ENCODE assay signal across 1 fruit fly cellular context in the genomic region with DNA sequence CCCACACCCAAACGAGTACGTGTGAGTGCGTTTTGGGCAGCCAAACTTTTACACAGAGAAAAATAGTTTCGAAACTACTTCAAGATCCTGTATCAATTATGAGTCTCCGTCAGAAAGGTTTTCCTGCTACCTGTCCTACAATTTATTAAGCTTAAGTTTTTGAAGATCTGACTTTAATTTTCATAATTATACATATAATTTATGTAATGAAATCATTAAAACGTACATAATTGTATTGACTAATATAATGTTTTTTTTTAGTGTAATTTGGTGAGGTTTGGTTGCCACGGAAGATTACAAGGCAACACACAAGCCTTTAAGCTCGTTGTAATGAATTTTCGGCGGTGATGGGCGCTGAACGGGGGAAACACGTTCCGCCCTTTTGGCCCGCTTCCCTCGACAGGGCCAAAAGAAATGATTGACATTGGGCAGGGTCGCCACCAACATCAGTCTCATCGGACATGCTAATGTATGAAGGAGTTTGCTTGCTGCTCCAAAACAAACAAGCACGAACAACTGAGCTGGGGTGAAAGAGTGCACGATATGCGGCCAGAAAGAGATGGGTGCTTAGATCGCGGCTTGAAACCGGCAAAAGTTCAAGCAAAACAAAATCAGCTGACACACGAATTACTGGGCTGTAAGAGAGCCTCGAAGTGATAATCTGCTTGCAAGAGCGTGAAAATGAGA.
TF ChIP-seq lines count a peak whose summit lies in the region.

No protein-coding gene starts in this region.

TF ChIP-seq in whole organism, embryonic, 481 proteins besides CTCF, POLR2A, EP300 and RAD21 (continued from another document and continues in another):
- TF ChIP-seq fru (optimal IDR thresholded peaks at IDR 0.05; lab: Kevin White, UChicago): no peak
- TF ChIP-seq cg (GFP tag; optimal IDR thresholded peaks at IDR 0.05; lab: Kevin White, UChicago): no peak
- no peak for TF ChIP-seq CG14965 (GFP tag; optimal IDR thresholded peaks at IDR 0.05; lab: Kevin White, UChicago; ENCODE audit: borderline replicate concordance)
- TF ChIP-seq Mes4 (GFP tag; optimal IDR thresholded peaks at IDR 0.05; lab: Kevin White, UChicago): no peak
- TF ChIP-seq Xrp1 (GFP tag; IDR thresholded peaks at IDR 0.05; lab: Robert Waterston, UW): peak; percentile 83
- TF ChIP-seq CG10462 (GFP tag; optimal IDR thresholded peaks at IDR 0.05; lab: Kevin White, UChicago): peak; percentile 54
- no peak for TF ChIP-seq bab2 (GFP tag; optimal IDR thresholded peaks at IDR 0.05; lab: Kevin White, UChicago)
- no peak for TF ChIP-seq Dll (GFP tag; IDR thresholded peaks at IDR 0.05; lab: Robert Waterston, UW; ENCODE audit: partially characterized antibody)
- TF ChIP-seq H2.0 (GFP tag; IDR thresholded peaks at IDR 0.05; lab: Robert Waterston, UW): peak; percentile 55
- TF ChIP-seq nmo (GFP tag; optimal IDR thresholded peaks at IDR 0.05; lab: Kevin White, UChicago): peak; percentile 87
- TF ChIP-seq pros (GFP tag; optimal IDR thresholded peaks at IDR 0.05; lab: Kevin White, UChicago): no peak
- peak; percentile 51; the same call in 1 of the 2 replicates for TF ChIP-seq CG32767 (GFP tag; IDR thresholded peaks at IDR 0.05; lab: Robert Waterston, UW)
- TF ChIP-seq CG3407 (GFP tag; optimal IDR thresholded peaks at IDR 0.05; lab: Kevin White, UChicago): peak; percentile 74
- TF ChIP-seq knrl (GFP tag; IDR thresholded peaks at IDR 0.05; lab: Robert Waterston, UW; ENCODE audit: partially characterized antibody): no peak
- peak; percentile 51; the same call in 1 of the 2 replicates for TF ChIP-seq ssp (GFP tag; IDR thresholded peaks at IDR 0.05; lab: Robert Waterston, UW)
- TF ChIP-seq Side (GFP tag; optimal IDR thresholded peaks at IDR 0.05; lab: Kevin White, UChicago): no peak
- TF ChIP-seq onecut (GFP tag; IDR thresholded peaks at IDR 0.05; lab: Robert Waterston, UW): peak; percentile 61
- no peak for TF ChIP-seq gsb (GFP tag; IDR thresholded peaks at IDR 0.05; lab: Robert Waterston, UW)
- TF ChIP-seq CG1603 (tag; optimal IDR thresholded peaks at IDR 0.05; lab: Kevin White, UChicago): peak; percentile 46
- TF ChIP-seq CG12155 (GFP tag; optimal IDR thresholded peaks at IDR 0.05; lab: Kevin White, UChicago): peak; percentile 46
- peak; percentile 57 for TF ChIP-seq Max (GFP tag; optimal IDR thresholded peaks at IDR 0.05; lab: Kevin White, UChicago)
- TF ChIP-seq Bgb (GFP tag; IDR thresholded peaks at IDR 0.05; lab: Robert Waterston, UW; ENCODE audit: partially characterized antibody): no peak
- no peak for TF ChIP-seq Fer2 (tag; optimal IDR thresholded peaks at IDR 0.05; lab: Kevin White, UChicago)
- TF ChIP-seq lilli (GFP tag; optimal IDR thresholded peaks at IDR 0.05; lab: Kevin White, UChicago): peak; percentile 29
- TF ChIP-seq tup (GFP tag; optimal IDR thresholded peaks at IDR 0.05; lab: Kevin White, UChicago): no peak
- TF ChIP-seq sqz (GFP tag; optimal IDR thresholded peaks at IDR 0.05; lab: Kevin White, UChicago): no peak
- TF ChIP-seq CG18599 (GFP tag; optimal IDR thresholded peaks at IDR 0.05; lab: Kevin White, UChicago): peak; percentile 57
- no peak for TF ChIP-seq CG10565 (GFP tag; optimal IDR thresholded peaks at IDR 0.05; lab: Kevin White, UChicago)
- peak; percentile 72 for TF ChIP-seq CG1602 (GFP tag; optimal IDR thresholded peaks at IDR 0.05; lab: Kevin White, UChicago)
- no peak for TF ChIP-seq slp2 (GFP tag; optimal IDR thresholded peaks at IDR 0.05; lab: Kevin White, UChicago)
- no peak for TF ChIP-seq CG34376 (GFP tag; optimal IDR thresholded peaks at IDR 0.05; lab: Kevin White, UChicago)
- 0 out of 3 replicates have a peak, but pooled peaks have one; percentile 62 for TF ChIP-seq CG11456 (GFP tag; IDR thresholded peaks at IDR 0.05; lab: Robert Waterston, UW)
- peak; percentile 52 for TF ChIP-seq CG17385 (GFP tag; optimal IDR thresholded peaks at IDR 0.05; lab: Kevin White, UChicago)
- no peak for TF ChIP-seq Hmx (GFP tag; optimal IDR thresholded peaks at IDR 0.05; lab: Kevin White, UChicago)
- TF ChIP-seq CG6175 (GFP tag; IDR thresholded peaks at IDR 0.05; lab: Robert Waterston, UW): no peak
- TF ChIP-seq psq (GFP tag; optimal IDR thresholded peaks at IDR 0.05; lab: Kevin White, UChicago): peak; percentile 19
- peak; percentile 60 for TF ChIP-seq CG17328 (GFP tag; IDR thresholded peaks at IDR 0.05; lab: Robert Waterston, UW)
- peak; percentile 18; the same call in 1 of the 2 replicates for TF ChIP-seq CG3847 (GFP tag; IDR thresholded peaks at IDR 0.05; lab: Robert Waterston, UW)
- peak; percentile 71 for TF ChIP-seq CG7839 (tag; optimal IDR thresholded peaks at IDR 0.05; lab: Kevin White, UChicago)
- TF ChIP-seq CG7745 (tag; optimal IDR thresholded peaks at IDR 0.05; lab: Kevin White, UChicago): no peak
- TF ChIP-seq grn (GFP tag; optimal IDR thresholded peaks at IDR 0.05; lab: Kevin White, UChicago): no peak
- peak; percentile 76 for TF ChIP-seq CG4424 (GFP tag; optimal IDR thresholded peaks at IDR 0.05; lab: Kevin White, UChicago)
- no peak for TF ChIP-seq p53 (GFP tag; optimal IDR thresholded peaks at IDR 0.05; lab: Kevin White, UChicago)
- TF ChIP-seq ac (GFP tag; optimal IDR thresholded peaks at IDR 0.05; lab: Kevin White, UChicago): no peak
- peak; percentile 74 for TF ChIP-seq Spps (tag; optimal IDR thresholded peaks at IDR 0.05; lab: Kevin White, UChicago)
- no peak for TF ChIP-seq disco-r (GFP tag; optimal IDR thresholded peaks at IDR 0.05; lab: Kevin White, UChicago)
- no peak for TF ChIP-seq Dip2 (GFP tag; IDR thresholded peaks at IDR 0.05; lab: Robert Waterston, UW)
- peak in 1 of 2 experiments; percentile 62 for TF ChIP-seq dpn (GFP tag; optimal IDR thresholded peaks at IDR 0.05; lab: Kevin White, UChicago)
- peak; percentile 77 for TF ChIP-seq gsb-n (tag; optimal IDR thresholded peaks at IDR 0.05; lab: Kevin White, UChicago)
- TF ChIP-seq btn (GFP tag; optimal IDR thresholded peaks at IDR 0.05; lab: Kevin White, UChicago): no peak
- peak; percentile 66 for TF ChIP-seq CG12219 (GFP tag; optimal IDR thresholded peaks at IDR 0.05; lab: Kevin White, UChicago)
- TF ChIP-seq row (GFP tag; IDR thresholded peaks at IDR 0.05; lab: Robert Waterston, UW): peak; percentile 67
- TF ChIP-seq CG7987 (GFP tag; optimal IDR thresholded peaks at IDR 0.05; lab: Kevin White, UChicago): no peak
- 0 out of 2 replicates have a peak, but pooled peaks have one; percentile 4 for TF ChIP-seq ap (GFP tag; IDR thresholded peaks at IDR 0.05; lab: Robert Waterston, UW)
- no peak for TF ChIP-seq CG8089 (GFP tag; optimal IDR thresholded peaks at IDR 0.05; lab: Kevin White, UChicago)
- TF ChIP-seq tap (tag; optimal IDR thresholded peaks at IDR 0.05; lab: Kevin White, UChicago): peak; percentile 39
- TF ChIP-seq CG4820 (GFP tag; optimal IDR thresholded peaks at IDR 0.05; lab: Kevin White, UChicago): peak; percentile 58
- TF ChIP-seq CG1792 (GFP tag; optimal IDR thresholded peaks at IDR 0.05; lab: Kevin White, UChicago): no peak
- no peak for TF ChIP-seq dimm (GFP tag; IDR thresholded peaks at IDR 0.05; lab: Robert Waterston, UW)
- TF ChIP-seq CG9727 (GFP tag; optimal IDR thresholded peaks at IDR 0.05; lab: Kevin White, UChicago): peak; percentile 43
- no peak for TF ChIP-seq h (optimal IDR thresholded peaks at IDR 0.05; lab: Kevin White, UChicago)
- TF ChIP-seq unc-4 (GFP tag; IDR thresholded peaks at IDR 0.05; lab: Robert Waterston, UW; ENCODE audit: partially characterized antibody): no peak
- TF ChIP-seq Blimp-1 (GFP tag; optimal IDR thresholded peaks at IDR 0.05; lab: Kevin White, UChicago): peak; percentile 82
- peak; percentile 29 for TF ChIP-seq Nf-YB (GFP tag; optimal IDR thresholded peaks at IDR 0.05; lab: Kevin White, UChicago)
- TF ChIP-seq abd-A (tag; optimal IDR thresholded peaks at IDR 0.05; lab: Kevin White, UChicago): no peak
- TF ChIP-seq CG9437 (GFP tag; optimal IDR thresholded peaks at IDR 0.05; lab: Kevin White, UChicago): peak; percentile 54
- no peak for TF ChIP-seq luna (GFP tag; optimal IDR thresholded peaks at IDR 0.05; lab: Kevin White, UChicago)
- no peak for TF ChIP-seq amos (GFP tag; IDR thresholded peaks at IDR 0.05; lab: Robert Waterston, UW; ENCODE audit: partially characterized antibody)
- peak; percentile 81 for TF ChIP-seq CG11504 (tag; optimal IDR thresholded peaks at IDR 0.05; lab: Kevin White, UChicago)
- peak; percentile 44; the same call in 1 of the 2 replicates for TF ChIP-seq wor (GFP tag; IDR thresholded peaks at IDR 0.05; lab: Robert Waterston, UW)
- TF ChIP-seq CG1832 (GFP tag; optimal IDR thresholded peaks at IDR 0.05; lab: Kevin White, UChicago): no peak
- TF ChIP-seq tio (GFP tag; optimal IDR thresholded peaks at IDR 0.05; lab: Kevin White, UChicago): peak; percentile 36
- no peak for TF ChIP-seq CG6765 (GFP tag; optimal IDR thresholded peaks at IDR 0.05; lab: Kevin White, UChicago)
- no peak for TF ChIP-seq Opbp (GFP tag; IDR thresholded peaks at IDR 0.05; lab: Robert Waterston, UW; ENCODE audit: partially characterized antibody)
- peak; percentile 52 for TF ChIP-seq bcd (GFP tag; optimal IDR thresholded peaks at IDR 0.05; lab: Kevin White, UChicago)
- TF ChIP-seq Deaf1 (tag; optimal IDR thresholded peaks at IDR 0.05; lab: Kevin White, UChicago): peak; percentile 13
- no peak for TF ChIP-seq CG12071 (GFP tag; optimal IDR thresholded peaks at IDR 0.05; lab: Kevin White, UChicago)
- peak; percentile 24 for TF ChIP-seq CG30020 (tag; optimal IDR thresholded peaks at IDR 0.05; lab: Kevin White, UChicago)
- TF ChIP-seq CG2678 (tag; optimal IDR thresholded peaks at IDR 0.05; lab: Kevin White, UChicago): peak; percentile 85
- TF ChIP-seq CG16813 (GFP tag; IDR thresholded peaks at IDR 0.05; lab: Robert Waterston, UW; ENCODE audit: partially characterized antibody): no peak
- no peak for TF ChIP-seq GATAe (GFP tag; conservative IDR thresholded peaks at IDR 0.05; lab: Robert Waterston, UW)
- no peak for TF ChIP-seq CG8765 (GFP tag; IDR thresholded peaks at IDR 0.05; lab: Robert Waterston, UW)
- no peak for TF ChIP-seq Oaz (GFP tag; IDR thresholded peaks at IDR 0.05; lab: Robert Waterston, UW)
- peak; percentile 34; the same call in 1 of the 2 replicates for TF ChIP-seq Awh (GFP tag; IDR thresholded peaks at IDR 0.05; lab: Robert Waterston, UW)
- TF ChIP-seq YL-1 (GFP tag; optimal IDR thresholded peaks at IDR 0.05; lab: Kevin White, UChicago): no peak
- TF ChIP-seq fd3F (GFP tag; optimal IDR thresholded peaks at IDR 0.05; lab: Kevin White, UChicago): peak; percentile 2
- TF ChIP-seq pb (GFP tag; optimal IDR thresholded peaks at IDR 0.05; lab: Kevin White, UChicago): no peak
- TF ChIP-seq HLH3B (GFP tag; IDR thresholded peaks at IDR 0.05; lab: Robert Waterston, UW): peak; percentile 64
- peak; percentile 21 for TF ChIP-seq Antp (GFP tag; optimal IDR thresholded peaks at IDR 0.05; lab: Kevin White, UChicago)
- no peak for TF ChIP-seq CG15073 (GFP tag; optimal IDR thresholded peaks at IDR 0.05; lab: Kevin White, UChicago)
- TF ChIP-seq CkIIα-i1 (GFP tag; IDR thresholded peaks at IDR 0.05; lab: Robert Waterston, UW): no peak
- no peak for TF ChIP-seq CG6654 (GFP tag; optimal IDR thresholded peaks at IDR 0.05; lab: Kevin White, UChicago)
- TF ChIP-seq Asciz (GFP tag; optimal IDR thresholded peaks at IDR 0.05; lab: Kevin White, UChicago): peak; percentile 57
- TF ChIP-seq CG11093 (GFP tag; IDR thresholded peaks at IDR 0.05; lab: Robert Waterston, UW): no peak
- no peak for TF ChIP-seq Fer1 (GFP tag; optimal IDR thresholded peaks at IDR 0.05; lab: Kevin White, UChicago)
- TF ChIP-seq Hr51 (GFP tag; optimal IDR thresholded peaks at IDR 0.05; lab: Kevin White, UChicago): peak in 1 of 2 experiments; percentile 74
- TF ChIP-seq ftz-f1 (GFP tag; optimal IDR thresholded peaks at IDR 0.05; lab: Kevin White, UChicago): no peak
- no peak for TF ChIP-seq Dbx (GFP tag; IDR thresholded peaks at IDR 0.05; lab: Robert Waterston, UW)
- peak in 1 of 3 experiments; percentile 85 for TF ChIP-seq lola (GFP tag; optimal IDR thresholded peaks at IDR 0.05; lab: Kevin White, UChicago)
- TF ChIP-seq CG12104 (GFP tag; optimal IDR thresholded peaks at IDR 0.05; lab: Kevin White, UChicago): no peak
- no peak for TF ChIP-seq MESR4 (GFP tag; optimal IDR thresholded peaks at IDR 0.05; lab: Kevin White, UChicago)
- peak; percentile 92 for TF ChIP-seq CG5180 (GFP tag; optimal IDR thresholded peaks at IDR 0.05; lab: Kevin White, UChicago)
- no peak for TF ChIP-seq Hr39 (optimal IDR thresholded peaks at IDR 0.05; lab: Kevin White, UChicago)
- no peak for TF ChIP-seq dan (GFP tag; IDR thresholded peaks at IDR 0.05; lab: Robert Waterston, UW)
- TF ChIP-seq CG2129 (GFP tag; IDR thresholded peaks at IDR 0.05; lab: Robert Waterston, UW; ENCODE audit: partially characterized antibody): no peak
- TF ChIP-seq CG8924 (tag; optimal IDR thresholded peaks at IDR 0.05; lab: Kevin White, UChicago): peak; percentile 66
- peak; percentile 62 for TF ChIP-seq CG15269 (tag; optimal IDR thresholded peaks at IDR 0.05; lab: Kevin White, UChicago)
- no peak for TF ChIP-seq seq (GFP tag; IDR thresholded peaks at IDR 0.05; lab: Robert Waterston, UW)
- no peak for TF ChIP-seq br (optimal IDR thresholded peaks at IDR 0.05; lab: Kevin White, UChicago)
- TF ChIP-seq HLHmδ (GFP tag; optimal IDR thresholded peaks at IDR 0.05; lab: Kevin White, UChicago): no peak
- no peak for TF ChIP-seq CG2120 (GFP tag; optimal IDR thresholded peaks at IDR 0.05; lab: Kevin White, UChicago)
- TF ChIP-seq pum (GFP tag; optimal IDR thresholded peaks at IDR 0.05; lab: Kevin White, UChicago): no peak
- TF ChIP-seq CG14050 (GFP tag; IDR thresholded peaks at IDR 0.05; lab: Robert Waterston, UW): peak; percentile 33; the same call in 2 of the 3 replicates
- peak; percentile 66 for TF ChIP-seq nerfin-1 (tag; optimal IDR thresholded peaks at IDR 0.05; lab: Kevin White, UChicago)
- TF ChIP-seq CG9797 (GFP tag; optimal IDR thresholded peaks at IDR 0.05; lab: Kevin White, UChicago): no peak
- peak; percentile 6 for TF ChIP-seq CG12299 (tag; optimal IDR thresholded peaks at IDR 0.05; lab: Kevin White, UChicago)
- TF ChIP-seq az2 (GFP tag; optimal IDR thresholded peaks at IDR 0.05; lab: Kevin White, UChicago): peak; percentile 81
- TF ChIP-seq bigmax (GFP tag; optimal IDR thresholded peaks at IDR 0.05; lab: Kevin White, UChicago): no peak
- TF ChIP-seq CG16863 (GFP tag; optimal IDR thresholded peaks at IDR 0.05; lab: Kevin White, UChicago): no peak
- peak; percentile 59 for TF ChIP-seq lab (GFP tag; optimal IDR thresholded peaks at IDR 0.05; lab: Kevin White, UChicago)
- TF ChIP-seq CG17612 (GFP tag; IDR thresholded peaks at IDR 0.05; lab: Robert Waterston, UW): no peak
- TF ChIP-seq vvl (GFP tag; IDR thresholded peaks at IDR 0.05; lab: Robert Waterston, UW): peak; percentile 80
- TF ChIP-seq CG7271 (tag; optimal IDR thresholded peaks at IDR 0.05; lab: Kevin White, UChicago): no peak
- no peak for TF ChIP-seq mld (GFP tag; IDR thresholded peaks at IDR 0.05; lab: Robert Waterston, UW; ENCODE audit: partially characterized antibody)
